Fruit fly (Drosophila melanogaster): ENCODE results near the gene Ipp.
A peak's percentile ranks its signal among the peaks of the same experiment; 100 is the strongest.

Gene Ipp

dm6 chr3R:13997762-13998161 lies 39.2 kb downstream of the Ipp start:
- TF ChIP-seq dsf (GFP tag; optimal IDR thresholded peaks at IDR 0.05; ENCODE audit: borderline replicate concordance) (no peak), Abd-B (GFP tag; optimal IDR thresholded peaks at IDR 0.05) (no peak), sage (GFP tag; optimal IDR thresholded peaks at IDR 0.05) (no peak), Mio (GFP tag; optimal IDR thresholded peaks at IDR 0.05) (no peak)

dm6 chr3R:13998162-13998561 lies 39.6 kb downstream of the Ipp start:
- TF ChIP-seq HLH106 (tag; optimal IDR thresholded peaks at IDR 0.05), result no peak
- TF ChIP-seq pan (optimal IDR thresholded peaks at IDR 0.05), result no peak
- no peak for TF ChIP-seq h (GFP tag; optimal IDR thresholded peaks at IDR 0.05)
- no peak for TF ChIP-seq Mio (GFP tag; optimal IDR thresholded peaks at IDR 0.05)
- no peak for TF ChIP-seq br (GFP tag; optimal IDR thresholded peaks at IDR 0.05)
- TF ChIP-seq usp (GFP tag; optimal IDR thresholded peaks at IDR 0.05), result no peak
- TF ChIP-seq dmrt93B (GFP tag; optimal IDR thresholded peaks at IDR 0.05), result no peak

dm6 chr3R:13998595-13998994 lies 40.0 kb downstream of the Ipp start:
- no peak for TF ChIP-seq Sp1 (GFP tag; optimal IDR thresholded peaks at IDR 0.05)
- no peak for TF ChIP-seq CG32264 (GFP tag; optimal IDR thresholded peaks at IDR 0.05)
- no peak for TF ChIP-seq woc (GFP tag; optimal IDR thresholded peaks at IDR 0.05)
- no peak for TF ChIP-seq Myc (optimal IDR thresholded peaks at IDR 0.05)
- no peak for TF ChIP-seq ey (GFP tag; optimal IDR thresholded peaks at IDR 0.05)

DNA sequence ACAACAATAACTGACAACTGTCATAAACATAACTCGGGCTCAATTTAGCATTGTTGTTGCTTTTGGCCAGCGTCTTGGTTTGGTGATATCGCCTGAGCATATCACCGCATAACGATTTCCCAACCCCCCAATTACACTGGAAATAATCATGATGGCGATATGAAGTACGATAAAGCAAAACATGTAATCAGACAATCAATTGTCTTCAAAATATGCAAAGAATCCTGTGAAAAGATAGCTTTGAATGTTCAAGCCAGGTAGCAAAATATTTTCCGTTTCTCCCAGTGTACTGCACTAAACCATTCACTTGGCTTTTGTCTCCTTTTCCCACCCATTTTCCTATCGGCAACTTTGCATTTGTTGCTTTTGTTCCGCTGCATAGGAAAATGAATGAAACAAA lies 40.9 kb downstream of the Ipp start:
- TF ChIP-seq CrebA (GFP tag; optimal IDR thresholded peaks at IDR 0.05; ENCODE audit: borderline replicate concordance) (no peak), sv (GFP tag; optimal IDR thresholded peaks at IDR 0.05) (no peak), psq (GFP tag; optimal IDR thresholded peaks at IDR 0.05) (no peak), Hnf4 (GFP tag; optimal IDR thresholded peaks at IDR 0.05) (no peak), tai (GFP tag; optimal IDR thresholded peaks at IDR 0.05) (no peak), Myc (optimal IDR thresholded peaks at IDR 0.05) (no peak), Vsx2 (GFP tag; optimal IDR thresholded peaks at IDR 0.05; ENCODE audit: partially characterized antibody) (no peak), foxo (GFP tag; optimal IDR thresholded peaks at IDR 0.05) (peak in 1 of 2 experiments; percentile 34)

DNA sequence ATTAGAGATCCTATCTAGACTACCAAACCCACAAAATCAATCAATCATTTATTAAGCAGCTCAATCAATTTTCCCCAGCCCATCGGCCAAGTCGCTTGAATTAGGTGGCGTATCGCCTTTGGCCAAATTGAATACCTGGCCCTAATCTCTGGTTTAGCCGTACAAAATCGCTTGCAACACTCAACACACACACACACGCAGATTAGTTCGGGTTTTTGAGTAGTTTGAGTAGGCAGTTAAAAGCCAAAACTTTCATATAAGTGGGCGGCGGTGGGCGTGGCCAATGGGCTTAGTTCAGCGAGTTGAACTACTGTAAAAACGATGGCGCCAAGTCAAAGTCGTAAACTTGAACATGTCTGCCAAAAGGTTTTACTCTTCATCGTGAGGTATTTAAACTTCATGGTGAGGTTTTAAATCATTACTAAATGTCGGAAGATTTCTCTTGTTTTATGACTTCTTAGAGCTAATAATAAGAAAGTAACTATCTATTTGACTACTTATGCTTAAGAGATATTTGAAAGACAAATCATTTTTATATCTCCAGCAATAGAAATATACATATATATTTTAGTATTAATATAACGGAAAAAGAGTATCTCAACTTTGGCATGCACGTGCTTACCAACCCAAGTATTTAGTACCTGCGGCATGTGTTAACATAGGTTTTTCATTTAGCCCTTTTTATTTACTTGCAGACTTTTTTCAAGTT lies 42.8 kb downstream of the Ipp start:
- TF ChIP-seq CrebA (GFP tag; optimal IDR thresholded peaks at IDR 0.05; ENCODE audit: borderline replicate concordance) (no peak), dsf (GFP tag; optimal IDR thresholded peaks at IDR 0.05; ENCODE audit: borderline replicate concordance) (no peak), CG32264 (GFP tag; optimal IDR thresholded peaks at IDR 0.05) (no peak), Myc (optimal IDR thresholded peaks at IDR 0.05) (no peak), Hnf4 (GFP tag; optimal IDR thresholded peaks at IDR 0.05) (no peak), pan (optimal IDR thresholded peaks at IDR 0.05) (no peak), sv (GFP tag; optimal IDR thresholded peaks at IDR 0.05) (no peak)

- TF ChIP-seq foxo (GFP tag; optimal IDR thresholded peaks at IDR 0.05), result peak in 1 of 2 experiments; percentile 46
- TF ChIP-seq Dif (GFP tag; optimal IDR thresholded peaks at IDR 0.05; ENCODE audit: partially characterized antibody), result no peak
- TF ChIP-seq HLH106 (tag; optimal IDR thresholded peaks at IDR 0.05), result no peak
- no peak for TF ChIP-seq pan (optimal IDR thresholded peaks at IDR 0.05)
- no peak for TF ChIP-seq woc (GFP tag; optimal IDR thresholded peaks at IDR 0.05)
- no peak for TF ChIP-seq tai (GFP tag; optimal IDR thresholded peaks at IDR 0.05)
- TF ChIP-seq CrebA (GFP tag; optimal IDR thresholded peaks at IDR 0.05; ENCODE audit: borderline replicate concordance), result no peak
- TF ChIP-seq dsf (GFP tag; optimal IDR thresholded peaks at IDR 0.05; ENCODE audit: borderline replicate concordance), result no peak
- TF ChIP-seq lola (GFP tag; optimal IDR thresholded peaks at IDR 0.05), result no peak
- no peak for TF ChIP-seq Myc (optimal IDR thresholded peaks at IDR 0.05)
- TF ChIP-seq h (GFP tag; optimal IDR thresholded peaks at IDR 0.05), result peak; percentile 20
- no peak for TF ChIP-seq Hr83 (GFP tag; optimal IDR thresholded peaks at IDR 0.05; ENCODE audit: poor library complexity, severe bottlenecking)
- peak; percentile 2 for TF ChIP-seq rgr (GFP tag; optimal IDR thresholded peaks at IDR 0.05)
- TF ChIP-seq CG32264 (GFP tag; optimal IDR thresholded peaks at IDR 0.05), result no peak
- TF ChIP-seq Sp1 (GFP tag; optimal IDR thresholded peaks at IDR 0.05), result peak; percentile 13
- TF ChIP-seq sage (GFP tag; optimal IDR thresholded peaks at IDR 0.05), result no peak
- no peak for TF ChIP-seq Hr78 (GFP tag; optimal IDR thresholded peaks at IDR 0.05)
- TF ChIP-seq Dfd (GFP tag; optimal IDR thresholded peaks at IDR 0.05), result peak; percentile 77
- no peak for TF ChIP-seq Abd-B (GFP tag; optimal IDR thresholded peaks at IDR 0.05)
- TF ChIP-seq jim (GFP tag; optimal IDR thresholded peaks at IDR 0.05), result no peak
- TF ChIP-seq brk (GFP tag; optimal IDR thresholded peaks at IDR 0.05), result no peak
- no peak for TF ChIP-seq sv (GFP tag; optimal IDR thresholded peaks at IDR 0.05)
- TF ChIP-seq Mio (GFP tag; optimal IDR thresholded peaks at IDR 0.05), result no peak
- peak; percentile 25 for TF ChIP-seq Hnf4 (GFP tag; optimal IDR thresholded peaks at IDR 0.05)
- peak; percentile 1 for TF ChIP-seq psq (GFP tag; optimal IDR thresholded peaks at IDR 0.05)
- peak; percentile 30 for TF ChIP-seq fru (GFP tag; optimal IDR thresholded peaks at IDR 0.05)
- no peak for TF ChIP-seq usp (GFP tag; optimal IDR thresholded peaks at IDR 0.05)
- TF ChIP-seq Vsx2 (GFP tag; optimal IDR thresholded peaks at IDR 0.05; ENCODE audit: partially characterized antibody), result no peak
- TF ChIP-seq ey (GFP tag; optimal IDR thresholded peaks at IDR 0.05), result peak; percentile 12
- no peak for TF ChIP-seq dl (GFP tag; optimal IDR thresholded peaks at IDR 0.05; ENCODE audit: insufficient read depth in 1 of 2, partially characterized antibody in 2 of 2)
- no peak for TF ChIP-seq Jra (GFP tag; optimal IDR thresholded peaks at IDR 0.05)
- peak; percentile 5 for TF ChIP-seq br (GFP tag; optimal IDR thresholded peaks at IDR 0.05)
These were observed 43.7 kb downstream of the Ipp start for dm6 chr3R:14002146-14002846.
